Worm (Caenorhabditis elegans): ENCODE measurements around the gene gpx-6.

- no peak for TF ChIP-seq ZK546.5 (tag; optimal IDR thresholded peaks at IDR 0.05)
- peak; percentile 25 for TF ChIP-seq fos-1 (tag; optimal IDR thresholded peaks at IDR 0.05)
- TF ChIP-seq blmp-1 (tag; optimal IDR thresholded peaks at IDR 0.05; ENCODE audit: insufficient read depth): no peak
- peak in 1 of 2 experiments; percentile 47 for TF ChIP-seq lsy-2 (tag; optimal IDR thresholded peaks at IDR 0.05)
These were observed 10.4 kb downstream of the gpx-6 start for ce11 chrIV:8232428-8232827.
